Fruit fly (Drosophila melanogaster) whole organism, wandering third instar larva: ENCODE measurements around the gene CG7369.
"Not testable (repeated sequence)": the region's sequence is repeated elsewhere in the genome, so short reads cannot be mapped to it uniquely, and the experiment has no call there.

ENCODE experiments used
- Abd-B ChIP-seq: fragments of >200 bp; optimal IDR thresholded peaks from 2 replicates; lab custom pipeline; 2017; ENCODE audit warnings: missing biosample characterization, missing genetic modification characterization
- CG32264 ChIP-seq: fragments of 200-800 bp; sonication (Bioruptor generic); optimal IDR thresholded peaks from 2 replicates; lab custom pipeline; 2016; ENCODE audit warnings: missing biosample characterization, missing genetic modification characterization
- CG9705 ChIP-seq: fragments of 200-800 bp; sonication (Bioruptor generic); optimal IDR thresholded peaks from 2 replicates; lab custom pipeline; 2018; ENCODE audit warnings: missing biosample characterization, mild to moderate bottlenecking, missing genetic modification characterization
- CrebA ChIP-seq: fragments of 200-800 bp; sonication (Bioruptor generic); optimal IDR thresholded peaks from 2 replicates; lab custom pipeline; 2016; ENCODE audit warnings: missing biosample characterization, mild to moderate bottlenecking, missing genetic modification characterization, borderline replicate concordance
- Dfd ChIP-seq: fragments of >200 bp; optimal IDR thresholded peaks from 2 replicates; lab custom pipeline; 2017; ENCODE audit warnings: missing biosample characterization, missing genetic modification characterization
- Dif ChIP-seq: fragments of 200-275, 200-300 bp; sonication (Bioruptor generic); optimal IDR thresholded peaks from 2 replicates; lab custom pipeline; 2018; ENCODE audit warnings: missing biosample characterization, missing genetic modification characterization; ENCODE audit not compliant: partially characterized antibody
- GATAd ChIP-seq: sonication (Bioruptor generic); optimal IDR thresholded peaks from 2 replicates; lab custom pipeline; 2016; ENCODE audit warnings: missing biosample characterization, missing genetic modification characterization
- HLH106 ChIP-seq: fragments of 200-800 bp; optimal IDR thresholded peaks from 3 replicates; lab custom pipeline; 2019; ENCODE audit warnings: missing biosample characterization, mild to moderate bottlenecking, missing genetic modification characterization, moderate library complexity
- Hnf4 ChIP-seq: fragments of 200-800 bp; sonication (Bioruptor generic); optimal IDR thresholded peaks from 2 replicates; lab custom pipeline; 2016; ENCODE audit warnings: missing biosample characterization, mild to moderate bottlenecking, missing genetic modification characterization
- Hr78 ChIP-seq: fragments of >200 bp; optimal IDR thresholded peaks from 2 replicates; lab custom pipeline; 2017; ENCODE audit warnings: missing biosample characterization, missing genetic modification characterization
- Hr83 ChIP-seq: fragments of 200-300 bp; sonication (Bioruptor generic); optimal IDR thresholded peaks from 2 replicates; lab custom pipeline; 2016; ENCODE audit warnings: missing biosample characterization, mild to moderate bottlenecking, missing genetic modification characterization, moderate library complexity; ENCODE audit not compliant: poor library complexity, severe bottlenecking
- Jra ChIP-seq: sonication (Bioruptor generic); optimal IDR thresholded peaks from 2 replicates; lab custom pipeline; 2016; ENCODE audit warnings: missing biosample characterization, missing genetic modification characterization
- Mio ChIP-seq: sonication (Bioruptor generic); optimal IDR thresholded peaks from 2 replicates; lab custom pipeline; 2016; ENCODE audit warnings: missing biosample characterization, missing genetic modification characterization
- Myc ChIP-seq: fragments of >200 bp; optimal IDR thresholded peaks from 2 replicates; lab custom pipeline; 2017
- N ChIP-seq: fragments of >200 bp; optimal IDR thresholded peaks from 2 replicates; lab custom pipeline; 2018; ENCODE audit warnings: missing biosample characterization, missing external identifiers, missing genetic modification characterization
- OdsH ChIP-seq: fragments of 200-800 bp; sonication (Bioruptor generic); optimal IDR thresholded peaks from 2 replicates; lab custom pipeline; 2016; ENCODE audit warnings: missing biosample characterization, mild to moderate bottlenecking, missing genetic modification characterization
- Rel ChIP-seq, 2 experiments: fragments of 200-800 bp; sonication (Bioruptor generic) in 1 of 2; optimal IDR thresholded peaks; 2 replicates in 1 of 2; 3 replicates in 1 of 2; lab custom pipeline; 2016 to 2019; ENCODE audit warnings: mild to moderate bottlenecking in 2 of 2, missing biosample characterization in 2 of 2, missing genetic modification characterization in 2 of 2, moderate library complexity in 1 of 2
- Sp1 ChIP-seq: fragments of 200-800 bp; sonication (Bioruptor generic); optimal IDR thresholded peaks from 3 replicates; lab custom pipeline; 2019; ENCODE audit warnings: missing biosample characterization, mild to moderate bottlenecking, missing genetic modification characterization, moderate library complexity
- Vsx2 ChIP-seq: fragments of 200-300, 225-300 bp; sonication (Bioruptor generic); optimal IDR thresholded peaks from 2 replicates; lab custom pipeline; 2018; ENCODE audit warnings: missing biosample characterization, missing genetic modification characterization; ENCODE audit not compliant: partially characterized antibody
- br ChIP-seq: fragments of 200-800 bp; sonication (Bioruptor generic); optimal IDR thresholded peaks from 2 replicates; lab custom pipeline; 2016; ENCODE audit warnings: missing biosample characterization, missing genetic modification characterization
- brk ChIP-seq: fragments of 200-800 bp; sonication (Bioruptor generic); optimal IDR thresholded peaks from 2 replicates; lab custom pipeline; 2016; ENCODE audit warnings: missing biosample characterization, mild to moderate bottlenecking, missing genetic modification characterization
- dl ChIP-seq, 2 experiments: fragments of 175-275, 200-275 bp in 1 of 2; fragments of 200-275 bp in 1 of 2; sonication (Bioruptor generic); optimal IDR thresholded peaks; lab custom pipeline; 2018; ENCODE audit warnings: mild to moderate bottlenecking in 2 of 2, missing biosample characterization in 2 of 2, missing genetic modification characterization in 2 of 2, moderate library complexity in 2 of 2; ENCODE audit not compliant: partially characterized antibody in 2 of 2, insufficient read depth in 1 of 2
- dmrt93B ChIP-seq: fragments of 200-800 bp; sonication (Bioruptor generic); optimal IDR thresholded peaks from 2 replicates; lab custom pipeline; 2018; ENCODE audit warnings: missing biosample characterization, mild to moderate bottlenecking, missing genetic modification characterization
- dsf ChIP-seq: sonication (Bioruptor generic); optimal IDR thresholded peaks from 2 replicates; lab custom pipeline; 2016; ENCODE audit warnings: missing biosample characterization, missing genetic modification characterization, borderline replicate concordance
- ey ChIP-seq: fragments of 200-800 bp; sonication (Bioruptor generic); optimal IDR thresholded peaks from 2 replicates; lab custom pipeline; 2016; ENCODE audit warnings: missing biosample characterization, missing genetic modification characterization
- foxo ChIP-seq, 2 experiments: fragments of 200-800 bp; sonication (Bioruptor generic); optimal IDR thresholded peaks; 2 replicates in 1 of 2; 3 replicates in 1 of 2; lab custom pipeline; 2016 to 2017; ENCODE audit warnings: missing biosample characterization in 2 of 2, missing genetic modification characterization in 2 of 2
- fru ChIP-seq: fragments of 200-800 bp; sonication (Bioruptor generic); optimal IDR thresholded peaks from 3 replicates; lab custom pipeline; 2016; ENCODE audit warnings: missing biosample characterization, mild to moderate bottlenecking, missing genetic modification characterization
- h ChIP-seq: fragments of 200-800 bp; sonication (Bioruptor generic); optimal IDR thresholded peaks from 3 replicates; lab custom pipeline; 2016; ENCODE audit warnings: missing biosample characterization, mild to moderate bottlenecking, missing genetic modification characterization
- jim ChIP-seq: fragments of 175-275, 200-325 bp; sonication (Bioruptor generic); optimal IDR thresholded peaks from 2 replicates; lab custom pipeline; 2016; ENCODE audit warnings: missing biosample characterization, mild to moderate bottlenecking, missing genetic modification characterization
- lola ChIP-seq: fragments of >200 bp; optimal IDR thresholded peaks from 2 replicates; lab custom pipeline; 2017; ENCODE audit warnings: missing biosample characterization, missing genetic modification characterization
- pan ChIP-seq: fragments of >200 bp; optimal IDR thresholded peaks from 2 replicates; lab custom pipeline; 2017
- psq ChIP-seq: fragments of 200-800 bp; sonication (Bioruptor generic); optimal IDR thresholded peaks from 3 replicates; lab custom pipeline; 2017; ENCODE audit warnings: missing biosample characterization, mild to moderate bottlenecking, missing genetic modification characterization, moderate library complexity
- rgr ChIP-seq: fragments of 200-800 bp; sonication (Bioruptor generic); optimal IDR thresholded peaks from 3 replicates; lab custom pipeline; 2016; ENCODE audit warnings: missing biosample characterization, mild to moderate bottlenecking, missing genetic modification characterization
- sage ChIP-seq: fragments of 200-800 bp; sonication (Bioruptor generic); optimal IDR thresholded peaks from 2 replicates; lab custom pipeline; 2016; ENCODE audit warnings: missing biosample characterization, mild to moderate bottlenecking, missing genetic modification characterization
- sv ChIP-seq: fragments of 200-800 bp; sonication (Bioruptor generic); optimal IDR thresholded peaks from 3 replicates; lab custom pipeline; 2016; ENCODE audit warnings: missing biosample characterization, missing genetic modification characterization
- tai ChIP-seq: sonication (Bioruptor generic); optimal IDR thresholded peaks from 2 replicates; lab custom pipeline; 2016; ENCODE audit warnings: missing biosample characterization, missing genetic modification characterization
- usp ChIP-seq: fragments of >200 bp; optimal IDR thresholded peaks from 2 replicates; lab custom pipeline; 2017; ENCODE audit warnings: missing biosample characterization, missing genetic modification characterization
- woc ChIP-seq: sonication (Bioruptor generic); optimal IDR thresholded peaks from 2 replicates; lab custom pipeline; 2016; ENCODE audit warnings: missing biosample characterization, mild to moderate bottlenecking, missing genetic modification characterization

Gene CG7369

dm6 chr3L:22717137-22717767, 24.3 kb upstream of the CG7369 start, which contains the start of the genes ArfGAP3 and CG32452:
TSS of gene ArfGAP3 (minus strand) at chr3L:22717577.
TSS of gene CG32452 (plus strand) at chr3L:22717728.
- peak; percentile 66 for TF ChIP-seq fru (GFP tag; lab: Kevin White, UChicago)
- TF ChIP-seq dl (GFP tag; optimal IDR thresholded peaks at IDR 0.05; lab: Kevin White, UChicago; ENCODE audit: insufficient read depth in 1 of 2, partially characterized antibody in 2 of 2) = no peak
- TF ChIP-seq dmrt93B = peak; percentile 38
- TF ChIP-seq Rel (GFP tag; optimal IDR thresholded peaks at IDR 0.05; lab: Kevin White, UChicago) = no peak
- peak; percentile 9 for TF ChIP-seq Rel (tag; optimal IDR thresholded peaks at IDR 0.05; lab: Kevin White, UChicago)
- TF ChIP-seq rgr = peak; percentile 67
- no peak for TF ChIP-seq Mio (GFP tag; lab: Kevin White, UChicago)
- peak; percentile 26 for TF ChIP-seq OdsH (GFP tag; lab: Kevin White, UChicago)
- peak; percentile 75 for TF ChIP-seq woc
- TF ChIP-seq sv (GFP tag; lab: Kevin White, UChicago) = peak; percentile 62
- no peak for TF ChIP-seq CrebA
- peak; percentile 74 for TF ChIP-seq Hr83 (GFP tag; lab: Kevin White, UChicago)
- peak; percentile 73 for TF ChIP-seq ey (GFP tag; lab: Kevin White, UChicago)
- no peak for TF ChIP-seq lola (GFP tag; lab: Kevin White, UChicago)
- peak; percentile 74 for TF ChIP-seq Myc (lab: Kevin White, UChicago)
- no peak for TF ChIP-seq Hr78 (GFP tag; lab: Kevin White, UChicago)
- no peak for TF ChIP-seq sage
- TF ChIP-seq Hnf4 (GFP tag; lab: Kevin White, UChicago) = no peak
- TF ChIP-seq h (GFP tag; lab: Kevin White, UChicago) = peak; percentile 70
- TF ChIP-seq Abd-B = no peak
- TF ChIP-seq Sp1 (GFP tag; lab: Kevin White, UChicago) = peak; percentile 68
- no peak for TF ChIP-seq usp (GFP tag; lab: Kevin White, UChicago)
- TF ChIP-seq Jra (GFP tag; lab: Kevin White, UChicago) = peak; percentile 68
- TF ChIP-seq foxo (GFP tag; optimal IDR thresholded peaks at IDR 0.05; lab: Kevin White, UChicago) = peak in 1 of 2 experiments; percentile 79
- no peak for TF ChIP-seq pan (lab: Kevin White, UChicago)
- peak; percentile 77 for TF ChIP-seq HLH106 (tag; lab: Kevin White, UChicago)
- TF ChIP-seq N (GFP tag; lab: Kevin White, UChicago) = no peak
- no peak for TF ChIP-seq jim
- peak; percentile 63 for TF ChIP-seq GATAd (GFP tag; lab: Kevin White, UChicago)
- no peak for TF ChIP-seq Dif (GFP tag; lab: Kevin White, UChicago)
- TF ChIP-seq tai (GFP tag; lab: Kevin White, UChicago) = no peak
- TF ChIP-seq Dfd = no peak
- TF ChIP-seq CG9705 = peak; percentile 62
- no peak for TF ChIP-seq Vsx2
- TF ChIP-seq brk = no peak
- no peak for TF ChIP-seq dsf (GFP tag; lab: Kevin White, UChicago)
- no peak for TF ChIP-seq br (GFP tag; lab: Kevin White, UChicago)
- peak; percentile 50 for TF ChIP-seq psq
- TF ChIP-seq CG32264 (GFP tag; lab: Kevin White, UChicago) = no peak

- TF ChIP-seq rgr; psq; usp (GFP tag; lab: Kevin White, UChicago): not testable (repeated sequence)
Measured at dm6 chr3L:22720694-22721270, 20.8 kb upstream of the CG7369 start, which contains the start of gene mael. TSS of gene mael (plus strand) at chr3L:22721203.
